Worm (Caenorhabditis elegans) whole organism, L1 larva: ENCODE data around the gene ins-8.

Experiments
- C34B4.2 ChIP-seq: sonication (generic microtip); optimal IDR thresholded peaks from 2 replicates; lab custom pipeline; 2017; ENCODE audit warnings: mild to moderate bottlenecking, missing genetic modification characterization, missing compliant biosample characterization
- F16B12.6 ChIP-seq: fragments of 150-350 bp; optimal IDR thresholded peaks from 2 replicates; lab custom pipeline; 2014; ENCODE audit warnings: missing biosample characterization, missing genetic modification characterization
- alr-1 ChIP-seq: fragments of 200-800 bp; sonication (Bioruptor generic); optimal IDR thresholded peaks from 2 replicates; lab custom pipeline; 2018; ENCODE audit warnings: borderline replicate concordance, mild to moderate bottlenecking, missing genetic modification characterization, missing compliant biosample characterization
- ama-1 ChIP-seq: fragments of 150-350 bp; optimal IDR thresholded peaks from 2 replicates; lab custom pipeline; 2014
- blmp-1 ChIP-seq: fragments of 150-350 bp; optimal IDR thresholded peaks from 2 replicates; lab custom pipeline; 2014; ENCODE audit warnings: missing biosample characterization, missing genetic modification characterization
- ceh-8 ChIP-seq: fragments of 200-800 bp; sonication (Bioruptor generic); optimal IDR thresholded peaks from 2 replicates; lab custom pipeline; 2018; ENCODE audit warnings: mild to moderate bottlenecking, missing genetic modification characterization, moderate library complexity, missing compliant biosample characterization
- ceh-82 ChIP-seq, 3 experiments: fragments of 150-350 bp in 1 of 3; sonication (generic microtip) in 2 of 3; optimal IDR thresholded peaks; 2 replicates each; lab custom pipeline; 2014 to 2017; ENCODE audit warnings: missing biosample characterization in 3 of 3, missing genetic modification characterization in 3 of 3
- dpl-1 ChIP-seq, 3 experiments: fragments of 150-350 bp in 2 of 3; sonication (generic microtip) in 1 of 3; optimal IDR thresholded peaks; 2 replicates each; lab custom pipeline; 2014 to 2017; ENCODE audit warnings: missing biosample characterization in 3 of 3, missing genetic modification characterization in 3 of 3, missing genetic modification reagents in 3 of 3
- dsc-1 ChIP-seq: sonication (generic microtip); optimal IDR thresholded peaks from 2 replicates; lab custom pipeline; 2016; ENCODE audit warnings: mild to moderate bottlenecking, missing genetic modification characterization, missing compliant biosample characterization
- efl-1 ChIP-seq, 4 experiments: fragments of 150-350 bp; optimal IDR thresholded peaks in 3 of 4; peaks in 1 of 4; 1 replicate in 1 of 4; 2 replicates in 3 of 4; lab custom pipeline; 2014; ENCODE audit warnings: missing biosample characterization in 2 of 4, missing genetic modification characterization in 2 of 4, missing genetic modification reagents in 2 of 4
- egl-13 ChIP-seq: sonication (generic microtip); optimal IDR thresholded peaks from 2 replicates; lab custom pipeline; 2016; ENCODE audit warnings: missing genotype, missing genetic modification reagents, missing genetic modification characterization, missing compliant biosample characterization
- elt-2 ChIP-seq: sonication (generic microtip); optimal IDR thresholded peaks from 2 replicates; lab custom pipeline; 2016; ENCODE audit warnings: missing genetic modification characterization, mild to moderate bottlenecking, inconsistent platforms, missing compliant biosample characterization, missing genetic modification reagents
- ets-5 ChIP-seq: fragments of 200-800 bp; sonication (Bioruptor generic); IDR thresholded peaks from 2 replicates; pipeline ENCODE4 v1.3.6; 2022; ENCODE audit warnings: missing genetic modification characterization, missing compliant biosample characterization
- fkh-10 ChIP-seq: sonication (generic microtip); optimal IDR thresholded peaks from 2 replicates; lab custom pipeline; 2017; ENCODE audit warnings: missing biosample characterization, missing genetic modification reagents, missing genetic modification characterization
- fkh-4 ChIP-seq: sonication (generic microtip); optimal IDR thresholded peaks from 2 replicates; lab custom pipeline; 2016; ENCODE audit warnings: missing compliant biosample characterization, missing genetic modification characterization, borderline replicate concordance
- fkh-8 ChIP-seq: sonication (generic microtip); optimal IDR thresholded peaks from 2 replicates; lab custom pipeline; 2016; ENCODE audit warnings: mild to moderate bottlenecking, missing genetic modification characterization, missing compliant biosample characterization
- hlh-4 ChIP-seq: sonication (generic microtip); optimal IDR thresholded peaks from 2 replicates; lab custom pipeline; 2016; ENCODE audit warnings: mild to moderate bottlenecking, missing genetic modification characterization, missing compliant biosample characterization
- hpl-2 ChIP-seq: fragments of 150-350 bp; optimal IDR thresholded peaks from 2 replicates; lab custom pipeline; 2014; ENCODE audit warnings: missing biosample characterization, missing genetic modification reagents, missing genetic modification characterization
- lin-13 ChIP-seq: fragments of 150-350 bp; optimal IDR thresholded peaks from 2 replicates; lab custom pipeline; 2014; ENCODE audit warnings: missing biosample characterization, missing genetic modification reagents, missing genetic modification characterization
- lin-14 ChIP-seq: fragments of 200-800 bp; sonication (Bioruptor generic); optimal IDR thresholded peaks from 2 replicates; lab custom pipeline; 2018; ENCODE audit warnings: mild to moderate bottlenecking, missing genetic modification characterization, moderate library complexity, missing compliant biosample characterization
- lin-35 ChIP-seq, 2 experiments: fragments of 150-350 bp; optimal IDR thresholded peaks; 2 replicates each; lab custom pipeline; 2014; ENCODE audit warnings: missing biosample characterization in 2 of 2, missing genetic modification characterization in 2 of 2, missing genetic modification reagents in 2 of 2
- lin-39 ChIP-seq: fragments of 150-350 bp; optimal IDR thresholded peaks from 2 replicates; lab custom pipeline; 2014; ENCODE audit warnings: missing biosample characterization, missing genetic modification reagents, missing genetic modification characterization
- lir-3 ChIP-seq: sonication (generic microtip); optimal IDR thresholded peaks from 2 replicates; lab custom pipeline; 2016; ENCODE audit warnings: mild to moderate bottlenecking, missing genetic modification characterization, moderate library complexity, missing compliant biosample characterization; ENCODE audit not compliant: poor library complexity
- lsy-2 ChIP-seq, 2 experiments: fragments of 150-350 bp; optimal IDR thresholded peaks; 2 replicates each; lab custom pipeline; 2014; ENCODE audit warnings: missing biosample characterization in 2 of 2, missing genetic modification characterization in 2 of 2
- mdl-1 ChIP-seq, 2 experiments: fragments of 150-350 bp; optimal IDR thresholded peaks; 2 replicates each; lab custom pipeline; 2014 to 2017; ENCODE audit warnings: missing biosample characterization in 2 of 2, missing genetic modification characterization in 2 of 2, inconsistent platforms in 1 of 2
- nhr-11 ChIP-seq: fragments of 150-350 bp; optimal IDR thresholded peaks from 2 replicates; lab custom pipeline; 2014; ENCODE audit warnings: missing biosample characterization, missing genetic modification characterization
- nhr-12 ChIP-seq: sonication (generic microtip); optimal IDR thresholded peaks from 2 replicates; lab custom pipeline; 2017; ENCODE audit warnings: missing biosample characterization, missing genetic modification characterization
- nhr-20 ChIP-seq: sonication (generic microtip); optimal IDR thresholded peaks from 2 replicates; lab custom pipeline; 2016; ENCODE audit warnings: mild to moderate bottlenecking, missing genetic modification characterization, missing compliant biosample characterization
- nhr-237 ChIP-seq: fragments of 150-350 bp; optimal IDR thresholded peaks from 2 replicates; lab custom pipeline; 2014; ENCODE audit warnings: missing biosample characterization, missing genetic modification characterization
- nhr-47 ChIP-seq: sonication (generic microtip); optimal IDR thresholded peaks from 2 replicates; lab custom pipeline; 2016; ENCODE audit warnings: mild to moderate bottlenecking, missing genetic modification characterization, moderate library complexity, missing compliant biosample characterization
- nhr-71 ChIP-seq: sonication (generic microtip); optimal IDR thresholded peaks from 2 replicates; lab custom pipeline; 2016; ENCODE audit warnings: mild to moderate bottlenecking, missing genetic modification characterization, moderate library complexity, missing compliant biosample characterization
- nhr-76 ChIP-seq: sonication (generic microtip); optimal IDR thresholded peaks from 2 replicates; lab custom pipeline; 2017; ENCODE audit warnings: missing biosample characterization, missing genetic modification characterization
- nhr-84 ChIP-seq: sonication (generic microtip); optimal IDR thresholded peaks from 2 replicates; lab custom pipeline; 2017; ENCODE audit warnings: missing biosample characterization, missing genetic modification characterization
- nhr-90 ChIP-seq: sonication (generic microtip); optimal IDR thresholded peaks from 2 replicates; lab custom pipeline; 2016; ENCODE audit warnings: mild to moderate bottlenecking, missing genetic modification characterization, missing compliant biosample characterization; ENCODE audit not compliant: poor library complexity
- pax-3 ChIP-seq: fragments of 200-800 bp; sonication (Bioruptor generic); optimal IDR thresholded peaks from 2 replicates; lab custom pipeline; 2018; ENCODE audit warnings: mild to moderate bottlenecking, missing genetic modification characterization, moderate library complexity, missing compliant biosample characterization
- pqm-1 ChIP-seq: sonication (generic microtip); optimal IDR thresholded peaks from 3 replicates; lab custom pipeline; 2017; ENCODE audit warnings: missing biosample characterization, missing genetic modification characterization
- snpc-4 ChIP-seq: fragments of 150-350 bp; optimal IDR thresholded peaks from 2 replicates; lab custom pipeline; 2014; ENCODE audit warnings: missing biosample characterization, missing genetic modification characterization
- sox-4 ChIP-seq: sonication (generic microtip); optimal IDR thresholded peaks from 2 replicates; lab custom pipeline; 2016; ENCODE audit warnings: missing genetic modification characterization, missing compliant biosample characterization
- sup-37 ChIP-seq: fragments of 200-800 bp; sonication (Bioruptor generic); optimal IDR thresholded peaks from 2 replicates; lab custom pipeline; 2018; ENCODE audit warnings: mild to moderate bottlenecking, missing genetic modification characterization, missing compliant biosample characterization
- swsn-7 ChIP-seq: sonication (generic microtip); optimal IDR thresholded peaks from 2 replicates; lab custom pipeline; 2016; ENCODE audit warnings: missing genetic modification characterization, missing compliant biosample characterization
- unc-62 ChIP-seq: fragments of 150-350 bp; optimal IDR thresholded peaks from 2 replicates; lab custom pipeline; 2014; ENCODE audit warnings: missing biosample characterization, missing genetic modification reagents, missing genetic modification characterization
- unc-86 ChIP-seq: sonication (generic microtip); optimal IDR thresholded peaks from 2 replicates; lab custom pipeline; 2016; ENCODE audit warnings: missing genetic modification characterization, missing compliant biosample characterization
- unc-98 ChIP-seq: fragments of 200-800 bp; sonication (Bioruptor generic); IDR thresholded peaks from 2 replicates; pipeline ENCODE4 v1.3.6; 2022; ENCODE audit warnings: missing genetic modification characterization, missing compliant biosample characterization
- vab-15 ChIP-seq: sonication (generic microtip); optimal IDR thresholded peaks from 2 replicates; lab custom pipeline; 2017; ENCODE audit warnings: missing genotype, mild to moderate bottlenecking, missing genetic modification characterization, missing compliant biosample characterization
- xbp-1 ChIP-seq: sonication (generic microtip); optimal IDR thresholded peaks from 2 replicates; lab custom pipeline; 2016; ENCODE audit warnings: missing genetic modification characterization, missing compliant biosample characterization
- zag-1 ChIP-seq: fragments of 150-350 bp; optimal IDR thresholded peaks from 2 replicates; lab custom pipeline; 2014; ENCODE audit warnings: missing biosample characterization, missing genetic modification characterization

ins-8 gene

DNA sequence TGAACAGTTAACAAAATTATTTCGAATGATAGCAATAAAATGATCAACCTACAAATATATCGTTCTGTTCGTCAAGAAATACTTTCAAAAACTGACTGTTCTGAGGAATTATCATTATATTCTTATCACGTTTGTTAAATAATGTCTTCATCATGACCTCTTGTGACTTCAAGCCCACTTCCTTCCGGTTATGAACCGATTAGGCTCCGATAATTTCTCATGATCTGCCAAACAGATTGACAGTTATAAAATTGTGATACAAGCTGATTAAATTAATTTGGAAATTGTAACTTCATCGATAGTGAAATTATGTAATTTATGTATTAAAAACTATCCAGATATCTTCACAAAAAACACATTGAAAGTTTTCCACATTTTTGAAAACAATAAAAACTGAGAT, at the start of gene ins-8:
TSS of gene ins-8 (minus strand) at position 101 of the 400 bp plus-strand sequence.
- no peak for TF ChIP-seq sox-4 (tag; lab: Kevin White, UChicago)

DNA sequence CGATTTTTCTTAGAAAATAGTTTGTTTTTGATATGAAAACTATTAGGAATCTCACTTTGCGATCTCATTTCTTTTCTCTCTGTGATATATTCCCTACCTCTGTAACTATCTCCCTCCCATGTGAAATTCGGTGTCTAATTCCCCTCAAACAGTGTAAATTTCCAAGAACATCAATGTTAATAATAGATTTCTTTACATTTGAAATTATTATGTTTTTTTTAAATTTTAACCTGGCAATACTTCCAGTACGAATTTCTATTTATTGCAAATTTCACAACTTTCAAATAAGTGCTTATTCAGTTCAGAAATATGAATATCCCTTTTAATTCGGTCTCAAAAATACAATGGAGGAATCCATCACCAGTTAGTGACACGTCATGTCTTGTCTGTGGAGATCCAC, 47.6 kb upstream of the ins-8 start, which contains the start of gene nhr-100:
TSS of gene nhr-100 (plus strand) at position 301 of the 400 bp plus-strand sequence.
- TF ChIP-seq nhr-84 (tag; lab: Kevin White, UChicago) = no peak
- no peak for TF ChIP-seq F16B12.6 (tag; lab: Kevin White, UChicago)
- no peak for TF ChIP-seq ceh-82 (tag; optimal IDR thresholded peaks at IDR 0.05; lab: Kevin White, UChicago)
- TF ChIP-seq dpl-1 (GFP tag; optimal IDR thresholded peaks at IDR 0.05; lab: Kevin White, UChicago) = no peak
- no peak for TF ChIP-seq nhr-47
- TF ChIP-seq fkh-4 = no peak
- TF ChIP-seq alr-1 (tag; lab: Kevin White, UChicago) = no peak
- TF ChIP-seq lir-3 (tag; lab: Kevin White, UChicago) = no peak
- TF ChIP-seq lin-35 (GFP tag; optimal IDR thresholded peaks at IDR 0.05; lab: Kevin White, UChicago) = no peak
- no peak for TF ChIP-seq pqm-1 (tag; lab: Kevin White, UChicago)
- TF ChIP-seq nhr-76 (tag; lab: Kevin White, UChicago) = no peak
- TF ChIP-seq xbp-1 = no peak
- no peak for TF ChIP-seq blmp-1 (tag; lab: Kevin White, UChicago)

ce11 chrIV:9727217-9727616, 46.5 kb upstream of the ins-8 start:
- TF ChIP-seq unc-86 (no peak), C34B4.2 (no peak), F16B12.6 (tag; lab: Kevin White, UChicago) (no peak), mdl-1 (tag; optimal IDR thresholded peaks at IDR 0.05; lab: Kevin White, UChicago) (no peak), elt-2 (no peak), ets-5 (no peak), nhr-20 (no peak), unc-98 (GFP tag; lab: Robert Waterston, UW) (no peak), efl-1 (optimal IDR thresholded peaks at IDR 0.05; lab: Kevin White, UChicago) (no peak), efl-1 (GFP tag; optimal IDR thresholded peaks at IDR 0.05 in 1 of 2; lab: Kevin White, UChicago) (no peak), nhr-71 (no peak), egl-13 (tag; lab: Kevin White, UChicago) (no peak), unc-62 (GFP tag; lab: Kevin White, UChicago) (no peak), fkh-10 (GFP tag; lab: Kevin White, UChicago) (no peak), ama-1 (lab: Kevin White, UChicago) (no peak), dsc-1 (tag; lab: Kevin White, UChicago) (no peak), lsy-2 (tag; optimal IDR thresholded peaks at IDR 0.05; lab: Kevin White, UChicago) (no peak), hlh-4 (tag; lab: Kevin White, UChicago) (no peak), sup-37 (GFP tag; lab: Kevin White, UChicago) (no peak), nhr-11 (tag; lab: Kevin White, UChicago) (no peak)

ce11 chrIV:9725468-9725985, 44.8 kb upstream of the ins-8 start:
- peak; percentile 57 for TF ChIP-seq nhr-47
- no peak for TF ChIP-seq zag-1 (tag; lab: Kevin White, UChicago)
- no peak for TF ChIP-seq pqm-1 (tag; lab: Kevin White, UChicago)
- peak; percentile 29 for TF ChIP-seq lin-14 (GFP tag; lab: Kevin White, UChicago)
- TF ChIP-seq lin-35 (GFP tag; optimal IDR thresholded peaks at IDR 0.05; lab: Kevin White, UChicago) = no peak
- no peak for TF ChIP-seq nhr-20
- no peak for TF ChIP-seq lin-39
- peak in 1 of 2 experiments; percentile 15 for TF ChIP-seq lsy-2 (tag; optimal IDR thresholded peaks at IDR 0.05; lab: Kevin White, UChicago)
- peak; percentile 96 for TF ChIP-seq fkh-8 (tag; lab: Kevin White, UChicago)
- no peak for TF ChIP-seq nhr-12 (tag; lab: Kevin White, UChicago)
- TF ChIP-seq hpl-2 (GFP tag; lab: Kevin White, UChicago) = no peak
- no peak for TF ChIP-seq hlh-4 (tag; lab: Kevin White, UChicago)
- TF ChIP-seq dsc-1 (tag; lab: Kevin White, UChicago) = peak; percentile 69
- TF ChIP-seq nhr-90 (tag; lab: Kevin White, UChicago) = no peak
- no peak for TF ChIP-seq nhr-237 (tag; lab: Kevin White, UChicago)
- TF ChIP-seq vab-15 (tag; lab: Kevin White, UChicago) = no peak
- peak; percentile 84 for TF ChIP-seq nhr-71
- no peak for TF ChIP-seq fkh-10 (GFP tag; lab: Kevin White, UChicago)
- TF ChIP-seq ceh-8 = no peak
- peak; percentile 9 for TF ChIP-seq sox-4 (tag; lab: Kevin White, UChicago)
- no peak for TF ChIP-seq lin-13
- TF ChIP-seq pax-3 (tag; lab: Kevin White, UChicago) = peak; percentile 54
- TF ChIP-seq swsn-7 (tag; lab: Kevin White, UChicago) = peak; percentile 14
- TF ChIP-seq snpc-4 = no peak
- TF ChIP-seq, all 84 proteins: peak for 9
